Worm (Caenorhabditis elegans): ENCODE data around the gene C23F12.4.

- TF ChIP-seq ztf-26 (tag; optimal IDR thresholded peaks at IDR 0.05) (no peak), Y67H2A.10 (GFP tag; conservative IDR thresholded peaks at IDR 0.05) (no peak), ztf-6 (GFP tag; IDR thresholded peaks at IDR 0.05) (no peak), efl-1 (GFP tag; optimal IDR thresholded peaks at IDR 0.05) (no peak), lag-1 (GFP tag; IDR thresholded peaks at IDR 0.05) (no peak), zim-3 (tag; optimal IDR thresholded peaks at IDR 0.05) (no peak)
Measured at ce11 chrX:9402464-9402863, 15.3 kb downstream of the C23F12.4 start.

All from whole organism, young adult.